Worm (Caenorhabditis elegans) whole organism, L2 larva: ENCODE results near the gene ZK1086.2.

ENCODE experiments used
- aly-2 ChIP-seq: fragments of 150-350 bp; optimal IDR thresholded peaks from 2 replicates; lab custom pipeline; 2014; ENCODE audit warnings: missing biosample characterization, missing genetic modification characterization
- ama-1 ChIP-seq: fragments of 150-350 bp; optimal IDR thresholded peaks from 2 replicates; lab custom pipeline; 2018; ENCODE audit warnings: inconsistent platforms
- ceh-82 ChIP-seq: fragments of 150-350 bp; optimal IDR thresholded peaks from 2 replicates; lab custom pipeline; 2014; ENCODE audit warnings: missing biosample characterization, missing genetic modification characterization
- lin-13 ChIP-seq: fragments of 150-350 bp; optimal IDR thresholded peaks from 2 replicates; lab custom pipeline; 2014; ENCODE audit warnings: missing biosample characterization, missing genetic modification reagents, missing genetic modification characterization
- mab-5 ChIP-seq: fragments of 150-350 bp; optimal IDR thresholded peaks from 2 replicates; lab custom pipeline; 2014; ENCODE audit warnings: missing biosample characterization, missing genetic modification characterization
- nhr-10 ChIP-seq: sonication (generic microtip); optimal IDR thresholded peaks from 2 replicates; lab custom pipeline; 2017; ENCODE audit warnings: missing biosample characterization, missing genetic modification characterization
- nhr-25 ChIP-seq: fragments of 150-350 bp; sonication (generic microtip); optimal IDR thresholded peaks from 3 replicates; lab custom pipeline; 2014; ENCODE audit warnings: missing biosample characterization, missing genetic modification characterization
- nhr-77 ChIP-seq: fragments of 150-350 bp; optimal IDR thresholded peaks from 2 replicates; lab custom pipeline; 2014; ENCODE audit warnings: missing biosample characterization, missing genetic modification characterization
- unc-62 ChIP-seq: fragments of 150-350 bp; optimal IDR thresholded peaks from 2 replicates; lab custom pipeline; 2014; ENCODE audit warnings: missing biosample characterization, missing genetic modification reagents, missing genetic modification characterization
- zag-1 ChIP-seq: fragments of 150-350 bp; optimal IDR thresholded peaks from 2 replicates; lab custom pipeline; 2014; ENCODE audit warnings: missing biosample characterization, missing genetic modification characterization

DNA sequence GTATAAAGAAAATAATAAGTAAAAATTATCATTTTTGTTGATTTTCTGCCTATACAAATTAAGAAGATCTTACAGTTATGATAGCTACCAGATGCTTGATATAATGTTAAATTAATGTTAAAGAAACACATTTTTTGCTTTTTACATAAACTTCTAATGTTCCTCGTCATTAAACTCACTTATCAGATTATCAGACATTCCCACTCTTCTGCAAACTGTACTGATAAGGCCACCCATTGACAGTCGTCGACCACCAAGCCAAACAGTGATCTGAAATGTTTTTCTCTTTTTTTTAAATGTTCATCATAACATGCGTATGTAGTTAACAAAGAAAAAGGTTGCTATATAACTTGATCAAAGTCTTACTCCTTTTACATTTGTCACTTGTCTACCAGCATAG is 25.4 kb upstream of the ZK1086.2 start:
- TF ChIP-seq aly-2 (no peak), nhr-10 (tag; lab: Kevin White, UChicago) (no peak), ceh-82 (tag; lab: Kevin White, UChicago) (no peak), ama-1 (lab: Kevin White, UChicago) (no peak), nhr-25 (tag; lab: Kevin White, UChicago) (no peak), unc-62 (GFP tag; lab: Kevin White, UChicago) (no peak), zag-1 (no peak), lin-13 (GFP tag; lab: Kevin White, UChicago) (no peak), nhr-77 (tag; lab: Kevin White, UChicago) (no peak), mab-5 (tag; lab: Kevin White, UChicago) (no peak)
